Worm (Caenorhabditis elegans): ENCODE measurements around the gene rsp-3.

The rsp-3 gene

DNA sequence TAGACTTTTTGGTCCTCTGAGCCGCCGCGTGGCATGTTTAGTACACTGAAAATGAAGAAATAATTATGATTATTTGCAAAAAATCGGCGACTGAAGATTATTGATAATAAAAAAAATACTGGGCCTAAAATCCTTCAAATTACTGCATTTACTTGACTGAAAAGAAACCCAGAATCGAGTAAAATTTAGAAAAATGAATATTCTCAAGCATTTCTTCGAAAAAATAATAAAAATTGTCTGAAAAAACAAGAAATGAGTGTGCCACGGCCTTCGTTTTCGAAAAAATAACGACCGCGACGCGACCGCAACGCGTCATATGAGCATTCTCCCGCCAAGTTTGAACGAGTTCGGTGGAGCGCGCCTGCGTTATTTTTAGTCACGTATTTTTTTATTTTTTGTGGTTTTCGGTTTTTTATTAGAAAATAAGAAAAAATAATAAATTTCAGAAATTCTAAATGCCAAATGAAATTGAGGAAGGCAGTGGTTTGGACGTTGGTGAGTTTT lies at the start of gene rsp-3, which contains the start of gene spin-4:
rsp-3 (minus strand) TSS at position 51 of the 504 bp plus-strand sequence.
spin-4 (plus strand) TSS at position 447 of the 504 bp plus-strand sequence.
- no peak for TF ChIP-seq ref-1 (GFP tag; conservative IDR thresholded peaks at IDR 0.05)
- TF ChIP-seq cog-1 (tag; optimal IDR thresholded peaks at IDR 0.05), result peak; percentile 42

DNA sequence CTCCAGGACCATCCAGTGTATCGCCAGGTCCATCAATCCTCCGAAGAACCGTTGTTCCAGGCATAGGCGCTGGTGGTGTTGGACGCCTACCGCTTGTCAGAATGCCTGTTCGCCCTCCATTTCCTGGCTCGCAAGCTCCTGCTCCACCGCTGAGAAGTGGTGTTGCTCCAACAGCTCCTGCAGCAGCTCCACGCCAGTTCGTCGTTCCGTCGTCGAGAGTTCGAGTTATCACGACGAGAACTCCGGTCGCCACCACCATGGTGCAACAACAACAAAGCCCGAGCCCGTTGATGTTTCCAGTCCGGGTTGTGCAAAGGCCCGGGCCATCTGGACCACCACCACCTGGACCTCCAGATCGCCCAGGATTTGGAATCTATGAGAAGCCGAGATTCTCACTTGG lies 40.4 kb upstream of the rsp-3 start:
- TF ChIP-seq klf-2 (GFP tag; conservative IDR thresholded peaks at IDR 0.05) (no peak), tab-1 (GFP tag; IDR thresholded peaks at IDR 0.05) (no peak), T22C8.4 (GFP tag; IDR thresholded peaks at IDR 0.05) (no peak), flt-1 (GFP tag; IDR thresholded peaks at IDR 0.05) (no peak), ztf-23 (GFP tag; IDR thresholded peaks at IDR 0.05) (no peak), ztf-29 (GFP tag; IDR thresholded peaks at IDR 0.05) (no peak), ref-1 (GFP tag; conservative IDR thresholded peaks at IDR 0.05) (no peak), med-1 (GFP tag; optimal IDR thresholded peaks at IDR 0.05; ENCODE audit: insufficient read depth) (no peak), cog-1 (tag; optimal IDR thresholded peaks at IDR 0.05) (no peak)

DNA sequence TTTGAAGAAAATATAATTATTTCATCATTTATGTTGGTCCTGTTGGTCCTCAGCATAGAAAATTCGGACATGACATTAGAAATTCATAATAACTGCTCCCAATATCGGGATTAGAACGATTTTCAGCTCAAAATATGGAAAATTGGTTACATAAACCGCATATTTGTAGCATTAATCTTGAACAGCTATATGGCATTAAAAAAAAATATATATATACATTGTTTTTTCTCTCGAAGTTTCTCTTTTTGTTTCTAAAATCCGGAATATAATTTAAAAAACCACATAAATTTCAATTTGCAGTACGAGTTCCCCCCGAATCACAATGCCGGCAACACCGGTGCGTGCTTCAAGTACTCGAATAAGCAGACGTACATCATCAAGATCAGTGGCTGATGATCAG lies 26.5 kb upstream of the rsp-3 start, which contains the start of gene ssl-1:
ssl-1 (plus strand) TSS at position 301 of the 400 bp plus-strand sequence.
- no peak for TF ChIP-seq T22C8.4 (GFP tag; IDR thresholded peaks at IDR 0.05)
- no peak for TF ChIP-seq cog-1 (tag; optimal IDR thresholded peaks at IDR 0.05)
- TF ChIP-seq ztf-29 (GFP tag; IDR thresholded peaks at IDR 0.05), result no peak
- TF ChIP-seq ztf-23 (GFP tag; IDR thresholded peaks at IDR 0.05), result no peak
- no peak for TF ChIP-seq med-1 (GFP tag; optimal IDR thresholded peaks at IDR 0.05; ENCODE audit: insufficient read depth)
- TF ChIP-seq flt-1 (GFP tag; IDR thresholded peaks at IDR 0.05), result no peak
- no peak for TF ChIP-seq klf-2 (GFP tag; conservative IDR thresholded peaks at IDR 0.05)
- no peak for TF ChIP-seq ref-1 (GFP tag; conservative IDR thresholded peaks at IDR 0.05)
- TF ChIP-seq tab-1 (GFP tag; IDR thresholded peaks at IDR 0.05), result no peak

DNA sequence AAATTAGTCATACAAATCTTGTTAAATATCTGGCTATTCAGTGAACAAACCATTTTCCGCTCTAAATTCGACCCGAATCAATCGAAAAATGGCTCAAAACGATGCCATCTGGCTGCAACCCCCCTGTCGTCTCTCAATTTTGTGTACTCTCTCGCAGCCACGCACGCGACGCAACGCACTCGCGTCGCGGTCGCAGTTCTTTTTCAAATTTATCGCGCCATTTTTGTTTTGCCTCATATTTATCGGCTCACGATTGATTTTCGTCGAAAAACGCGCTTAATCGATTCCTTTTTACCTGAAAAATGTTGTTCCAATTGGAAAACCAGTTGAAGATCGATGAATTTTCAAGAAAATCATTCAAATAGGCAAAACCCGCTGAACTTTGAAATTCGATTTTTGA lies 26.1 kb upstream of the rsp-3 start:
- no peak for TF ChIP-seq cog-1 (tag; optimal IDR thresholded peaks at IDR 0.05)
- no peak for TF ChIP-seq ref-1 (GFP tag; conservative IDR thresholded peaks at IDR 0.05)
- no peak for TF ChIP-seq T22C8.4 (GFP tag; IDR thresholded peaks at IDR 0.05)

DNA sequence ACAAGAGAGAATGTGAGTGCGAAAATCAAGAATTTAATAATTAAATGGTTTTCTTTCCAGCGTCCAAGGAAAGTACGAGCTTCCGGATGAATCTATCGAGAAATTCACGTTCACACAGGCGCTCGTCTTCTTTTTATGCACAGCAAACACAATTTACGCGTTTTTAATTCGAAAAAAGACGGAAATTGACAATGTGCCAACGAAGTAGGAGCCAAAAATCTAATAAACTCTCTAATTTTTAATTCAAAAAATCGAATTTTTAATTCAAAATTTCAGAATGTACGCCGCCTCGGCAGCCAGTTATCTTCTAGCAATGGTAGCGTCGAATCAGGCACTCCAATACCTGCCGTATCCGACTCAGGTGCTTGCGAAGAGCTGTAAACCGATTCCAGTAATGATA lies 24.0 kb upstream of the rsp-3 start:
- TF ChIP-seq ref-1 (GFP tag; conservative IDR thresholded peaks at IDR 0.05) (no peak), cog-1 (tag; optimal IDR thresholded peaks at IDR 0.05) (no peak), tab-1 (GFP tag; IDR thresholded peaks at IDR 0.05) (no peak), klf-2 (GFP tag; conservative IDR thresholded peaks at IDR 0.05) (no peak), med-1 (GFP tag; optimal IDR thresholded peaks at IDR 0.05; ENCODE audit: insufficient read depth) (no peak)

DNA sequence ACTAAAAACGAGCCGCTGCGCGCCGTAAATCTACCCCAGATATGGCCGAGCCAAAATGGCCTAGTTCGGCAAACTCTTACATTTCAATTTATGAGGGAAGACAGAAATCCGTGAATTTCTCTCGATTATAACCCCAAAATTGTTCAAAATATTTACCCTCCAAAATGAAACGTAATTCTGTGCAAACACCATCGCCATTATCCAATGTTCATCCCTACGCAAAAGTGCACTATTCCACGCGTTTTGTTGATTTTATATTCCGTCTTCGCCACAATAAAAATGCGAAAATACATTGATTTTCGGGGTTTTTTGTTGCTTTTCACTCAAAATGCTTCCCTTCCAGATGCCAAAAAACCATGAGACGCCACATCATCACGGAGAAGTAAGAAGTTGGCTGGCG lies 23.5 kb upstream of the rsp-3 start, which contains the start of gene hut-1:
hut-1 (plus strand) TSS at position 344 of the 400 bp plus-strand sequence.
- TF ChIP-seq ztf-29 (GFP tag; IDR thresholded peaks at IDR 0.05) (no peak), ztf-23 (GFP tag; IDR thresholded peaks at IDR 0.05) (no peak), klf-2 (GFP tag; conservative IDR thresholded peaks at IDR 0.05) (no peak), T22C8.4 (GFP tag; IDR thresholded peaks at IDR 0.05) (no peak), ref-1 (GFP tag; conservative IDR thresholded peaks at IDR 0.05) (no peak), flt-1 (GFP tag; IDR thresholded peaks at IDR 0.05) (no peak), tab-1 (GFP tag; IDR thresholded peaks at IDR 0.05) (no peak), med-1 (GFP tag; optimal IDR thresholded peaks at IDR 0.05; ENCODE audit: insufficient read depth) (no peak), cog-1 (tag; optimal IDR thresholded peaks at IDR 0.05) (no peak)

DNA sequence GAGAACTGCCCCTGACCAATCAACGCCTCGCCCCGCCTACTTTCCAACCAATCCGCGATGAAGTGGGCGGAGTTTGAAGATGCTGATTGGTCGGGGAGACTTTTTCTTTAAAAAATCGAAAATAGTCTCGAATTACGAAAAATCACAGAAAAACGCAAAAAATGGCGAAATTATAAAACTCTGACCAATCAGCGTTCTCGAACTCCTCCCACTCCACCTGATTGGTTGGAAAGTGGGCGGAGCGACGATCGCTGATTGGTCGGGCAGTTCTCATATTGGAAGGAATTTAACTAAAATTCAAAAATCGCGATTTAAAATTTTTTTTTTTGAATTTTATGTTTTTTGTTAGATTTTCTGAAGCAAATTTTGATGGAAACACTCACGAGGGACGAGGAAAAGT lies 15.5 kb upstream of the rsp-3 start:
- TF ChIP-seq med-1 (GFP tag; optimal IDR thresholded peaks at IDR 0.05; ENCODE audit: insufficient read depth) (no peak), cog-1 (tag; optimal IDR thresholded peaks at IDR 0.05) (no peak), flt-1 (GFP tag; IDR thresholded peaks at IDR 0.05) (no peak), klf-2 (GFP tag; conservative IDR thresholded peaks at IDR 0.05) (no peak), T22C8.4 (GFP tag; IDR thresholded peaks at IDR 0.05) (no peak), ztf-23 (GFP tag; IDR thresholded peaks at IDR 0.05) (no peak), tab-1 (GFP tag; IDR thresholded peaks at IDR 0.05) (no peak), ref-1 (GFP tag; conservative IDR thresholded peaks at IDR 0.05) (no peak), ztf-29 (GFP tag; IDR thresholded peaks at IDR 0.05) (no peak)

DNA sequence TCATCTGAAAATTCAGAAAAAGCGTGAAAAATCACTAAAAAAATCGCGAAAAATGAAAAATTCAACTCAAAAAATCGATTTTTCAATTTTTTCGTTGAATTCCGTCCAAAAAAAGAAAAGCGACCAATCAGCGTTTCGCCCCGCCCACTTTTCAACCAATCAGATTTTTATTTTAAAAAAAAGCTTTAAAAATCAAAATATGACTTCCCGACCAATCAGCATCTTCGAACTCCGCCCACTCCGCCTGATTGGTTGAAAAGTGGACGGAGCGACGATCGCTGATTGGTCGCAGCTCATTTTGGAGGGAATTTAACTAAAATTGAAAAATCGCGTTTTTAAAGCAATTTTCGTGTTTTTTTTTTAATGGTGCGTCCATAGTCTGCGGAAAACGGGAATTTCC lies 14.7 kb upstream of the rsp-3 start:
- TF ChIP-seq cog-1 (tag; optimal IDR thresholded peaks at IDR 0.05) (no peak), ref-1 (GFP tag; conservative IDR thresholded peaks at IDR 0.05) (no peak), ztf-23 (GFP tag; IDR thresholded peaks at IDR 0.05) (no peak), ztf-29 (GFP tag; IDR thresholded peaks at IDR 0.05) (no peak), flt-1 (GFP tag; IDR thresholded peaks at IDR 0.05) (no peak), tab-1 (GFP tag; IDR thresholded peaks at IDR 0.05) (no peak), T22C8.4 (GFP tag; IDR thresholded peaks at IDR 0.05) (no peak), klf-2 (GFP tag; conservative IDR thresholded peaks at IDR 0.05) (no peak), med-1 (GFP tag; optimal IDR thresholded peaks at IDR 0.05; ENCODE audit: insufficient read depth) (no peak)

DNA sequence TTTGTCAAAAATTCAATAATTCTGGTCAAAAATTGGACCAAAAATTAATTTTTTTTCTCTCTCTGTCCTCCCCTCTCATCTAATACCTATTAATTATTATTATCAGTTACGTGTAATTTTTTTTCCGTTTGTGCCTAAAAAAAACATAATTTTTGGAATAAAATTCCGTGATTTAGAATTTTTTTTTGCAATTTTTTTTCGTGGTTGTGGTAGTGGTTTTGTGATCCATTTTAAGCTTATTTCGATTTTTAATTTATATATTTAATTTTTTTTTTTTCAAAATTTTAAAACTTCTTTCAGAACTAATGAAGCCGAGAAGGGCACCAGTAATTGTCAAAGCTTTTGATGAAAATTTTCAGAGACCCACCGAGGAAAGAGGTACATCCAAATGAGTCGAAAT lies 11.5 kb upstream of the rsp-3 start, which contains the start of gene sas-1:
sas-1 (plus strand) TSS at position 301 of the 400 bp plus-strand sequence.
- TF ChIP-seq cog-1 (tag; optimal IDR thresholded peaks at IDR 0.05) (no peak), med-1 (GFP tag; optimal IDR thresholded peaks at IDR 0.05; ENCODE audit: insufficient read depth) (no peak), ztf-29 (GFP tag; IDR thresholded peaks at IDR 0.05) (no peak), ref-1 (GFP tag; conservative IDR thresholded peaks at IDR 0.05) (no peak), T22C8.4 (GFP tag; IDR thresholded peaks at IDR 0.05) (no peak), klf-2 (GFP tag; conservative IDR thresholded peaks at IDR 0.05) (no peak), tab-1 (GFP tag; IDR thresholded peaks at IDR 0.05) (no peak), ztf-23 (GFP tag; IDR thresholded peaks at IDR 0.05) (no peak), flt-1 (GFP tag; IDR thresholded peaks at IDR 0.05) (no peak)

DNA sequence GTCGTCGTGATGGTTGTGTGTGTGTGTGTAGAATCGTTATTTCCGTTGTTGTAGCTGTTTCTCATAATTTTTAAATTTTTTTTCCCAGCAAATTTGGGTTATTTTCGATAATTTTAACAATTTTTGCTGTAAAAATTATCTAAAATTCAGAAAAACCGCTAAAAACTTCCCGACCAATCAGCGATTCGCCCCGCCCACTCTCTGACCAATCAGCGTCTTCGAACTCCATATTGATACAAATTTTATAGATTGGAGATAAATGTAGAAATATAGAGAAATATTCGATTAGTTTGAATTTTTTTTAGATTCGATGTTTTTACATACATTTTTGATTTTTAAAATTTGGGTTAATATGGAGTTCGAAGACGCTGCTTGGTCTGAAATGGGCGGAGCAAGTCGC lies 9.9 kb upstream of the rsp-3 start:
- TF ChIP-seq cog-1 (tag; optimal IDR thresholded peaks at IDR 0.05), result no peak
- no peak for TF ChIP-seq flt-1 (GFP tag; IDR thresholded peaks at IDR 0.05)
- no peak for TF ChIP-seq tab-1 (GFP tag; IDR thresholded peaks at IDR 0.05)
- TF ChIP-seq ztf-23 (GFP tag; IDR thresholded peaks at IDR 0.05), result no peak
- no peak for TF ChIP-seq klf-2 (GFP tag; conservative IDR thresholded peaks at IDR 0.05)
- no peak for TF ChIP-seq ztf-29 (GFP tag; IDR thresholded peaks at IDR 0.05)
- TF ChIP-seq ref-1 (GFP tag; conservative IDR thresholded peaks at IDR 0.05), result no peak
- no peak for TF ChIP-seq T22C8.4 (GFP tag; IDR thresholded peaks at IDR 0.05)
- TF ChIP-seq med-1 (GFP tag; optimal IDR thresholded peaks at IDR 0.05; ENCODE audit: insufficient read depth), result no peak
